Worm (Caenorhabditis elegans) whole organism, L4 larva: ENCODE data around the gene T13C5.9.

Source experiments
- F26F4.8 ChIP-seq: fragments of 200-800 bp; sonication (Bioruptor generic); conservative IDR thresholded peaks from 2 replicates; pipeline ENCODE4 v1.3.6; 2022; ENCODE audit warnings: missing genetic modification characterization, missing compliant biosample characterization
- aha-1 ChIP-seq: fragments of 150-350 bp; peaks from one replicate; lab custom pipeline; 2014; ENCODE audit warnings: missing biosample characterization, missing genetic modification characterization
- aly-2 ChIP-seq: sonication (generic microtip); optimal IDR thresholded peaks from 2 replicates; lab custom pipeline; 2018; ENCODE audit warnings: missing biosample characterization, missing genetic modification characterization
- arid-1 ChIP-seq: fragments of 200-800 bp; sonication (Bioruptor generic); conservative IDR thresholded peaks from 2 replicates; pipeline ENCODE4 v1.3.6; 2022; ENCODE audit warnings: missing genetic modification reagents, missing genetic modification characterization, missing compliant biosample characterization
- ceh-62 ChIP-seq: sonication (generic microtip); optimal IDR thresholded peaks from 2 replicates; lab custom pipeline; 2017; ENCODE audit warnings: missing biosample characterization, missing genetic modification characterization
- ctbp-1 ChIP-seq: fragments of 200-800 bp; sonication (Bioruptor generic); IDR thresholded peaks from 2 replicates; pipeline ENCODE4 v1.3.6; 2022; ENCODE audit warnings: missing genetic modification reagents, missing genetic modification characterization, missing compliant biosample characterization
- daf-16 ChIP-seq, 3 experiments: sonication (generic microtip); optimal IDR thresholded peaks; 2 replicates each; lab custom pipeline; 2016 to 2017; ENCODE audit warnings: missing genetic modification characterization in 3 of 3, missing genetic modification reagents in 3 of 3, mild to moderate bottlenecking in 2 of 3, missing compliant biosample characterization in 2 of 3, missing biosample characterization in 1 of 3, moderate library complexity in 1 of 3
- daf-19 ChIP-seq: fragments of 200-800 bp; sonication (Bioruptor generic); conservative IDR thresholded peaks from 2 replicates; pipeline ENCODE4 v1.3.6; 2022; ENCODE audit warnings: missing genetic modification characterization, missing compliant biosample characterization
- dmd-6 ChIP-seq: fragments of 200-800 bp; sonication (Bioruptor generic); IDR thresholded peaks from 2 replicates; pipeline ENCODE4 v1.3.6; 2022; ENCODE audit warnings: missing genetic modification reagents, missing genetic modification characterization, missing compliant biosample characterization
- dmd-8 ChIP-seq: fragments of 200-800 bp; sonication (Bioruptor generic); IDR thresholded peaks from 2 replicates; pipeline ENCODE4 v1.3.6; 2022; ENCODE audit warnings: missing genetic modification characterization, missing compliant biosample characterization
- duxl-1 ChIP-seq: sonication (generic microtip); optimal IDR thresholded peaks from 2 replicates; lab custom pipeline; 2016; ENCODE audit warnings: mild to moderate bottlenecking, missing genetic modification characterization, moderate library complexity, missing compliant biosample characterization; ENCODE audit not compliant: poor library complexity
- egl-43 ChIP-seq: fragments of 200-800 bp; sonication (Bioruptor generic); IDR thresholded peaks from 2 replicates; pipeline ENCODE4 v1.3.6; 2022; ENCODE audit warnings: missing genetic modification reagents, missing genetic modification characterization, missing compliant biosample characterization
- fkh-10 ChIP-seq: fragments of 150-350 bp; optimal IDR thresholded peaks from 2 replicates; lab custom pipeline; 2014; ENCODE audit warnings: missing biosample characterization, missing genetic modification reagents, missing genetic modification characterization
- gei-8 ChIP-seq: fragments of 200-800 bp; sonication (Bioruptor generic); optimal IDR thresholded peaks from 2 replicates; lab custom pipeline; 2018; ENCODE audit warnings: mild to moderate bottlenecking, missing genetic modification characterization, missing compliant biosample characterization
- hlh-11 ChIP-seq: fragments of 200-800 bp; sonication (Bioruptor generic); optimal IDR thresholded peaks from 2 replicates; lab custom pipeline; 2018; ENCODE audit warnings: mild to moderate bottlenecking, missing genetic modification characterization, missing compliant biosample characterization
- lin-13 ChIP-seq: fragments of 150-350 bp; optimal IDR thresholded peaks from 2 replicates; lab custom pipeline; 2014; ENCODE audit warnings: missing biosample characterization, missing genetic modification reagents, missing genetic modification characterization
- madf-5 ChIP-seq, 2 experiments: fragments of 200-800 bp; sonication (Bioruptor generic); IDR thresholded peaks; 2 replicates each; pipeline ENCODE4 v1.3.6; 2022; ENCODE audit warnings: missing compliant biosample characterization in 2 of 2, missing genetic modification characterization in 2 of 2
- nhr-102 ChIP-seq: sonication (generic microtip); optimal IDR thresholded peaks from 2 replicates; lab custom pipeline; 2016; ENCODE audit warnings: mild to moderate bottlenecking, missing genetic modification characterization, moderate library complexity, missing compliant biosample characterization
- nhr-6 ChIP-seq: fragments of 150-350 bp; optimal IDR thresholded peaks from 2 replicates; lab custom pipeline; 2014; ENCODE audit warnings: missing biosample characterization, missing genetic modification characterization
- php-3 ChIP-seq: fragments of 200-800 bp; sonication (Bioruptor generic); IDR thresholded peaks from 2 replicates; pipeline ENCODE4 v1.3.6; 2022; ENCODE audit warnings: missing genetic modification reagents, missing genetic modification characterization, missing compliant biosample characterization
- pqm-1 ChIP-seq: sonication (generic microtip); optimal IDR thresholded peaks from 2 replicates; lab custom pipeline; 2017; ENCODE audit warnings: missing biosample characterization, missing genetic modification characterization
- rbr-2 ChIP-seq: sonication (generic microtip); optimal IDR thresholded peaks from 2 replicates; lab custom pipeline; 2016; ENCODE audit warnings: missing genotype, missing genetic modification characterization, missing compliant biosample characterization
- sdz-12 ChIP-seq: fragments of 200-800 bp; sonication (Bioruptor generic); optimal IDR thresholded peaks from 2 replicates; lab custom pipeline; 2018; ENCODE audit warnings: mild to moderate bottlenecking, missing genetic modification characterization, missing compliant biosample characterization
- snpc-4 ChIP-seq: fragments of 150-350 bp; optimal IDR thresholded peaks from 2 replicates; lab custom pipeline; 2014; ENCODE audit warnings: missing biosample characterization, missing genetic modification characterization
- spr-3 ChIP-seq: fragments of 200-800 bp; sonication (Bioruptor generic); optimal IDR thresholded peaks from 2 replicates; lab custom pipeline; 2018; ENCODE audit warnings: mild to moderate bottlenecking, missing genetic modification characterization, missing compliant biosample characterization
- unc-62 ChIP-seq, 3 experiments: fragments of 150-350 bp in 1 of 3; sonication (generic microtip); optimal IDR thresholded peaks in 2 of 3; peaks in 1 of 3; 1 replicate in 1 of 3; 2 replicates in 2 of 3; lab custom pipeline; 2014 to 2017; ENCODE audit warnings: missing biosample characterization in 3 of 3, missing genetic modification characterization in 3 of 3, missing genetic modification reagents in 3 of 3, missing genotype in 1 of 3
- zip-11 ChIP-seq: fragments of 200-800 bp; sonication (Bioruptor generic); IDR thresholded peaks from 2 replicates; pipeline ENCODE4 v1.3.6; 2022; ENCODE audit warnings: missing genetic modification characterization, missing compliant biosample characterization
- ztf-11 ChIP-seq: fragments of 150-350 bp; optimal IDR thresholded peaks from 2 replicates; lab custom pipeline; 2014; ENCODE audit warnings: missing biosample characterization, missing genetic modification characterization

Gene T13C5.9

ce11 chrX:6189955-6190354 lies at the start of gene T13C5.9:
Gene T13C5.9, plus strand, starts transcription at chrX:6190255.
- TF ChIP-seq dmd-6 (GFP tag; lab: Robert Waterston, UW) (no peak), egl-43 (no peak), duxl-1 (no peak), pqm-1 (tag; lab: Kevin White, UChicago) (no peak), ctbp-1 (GFP tag; lab: Robert Waterston, UW) (no peak), php-3 (GFP tag; lab: Robert Waterston, UW) (no peak)

- TF ChIP-seq unc-62 (GFP tag; optimal IDR thresholded peaks at IDR 0.05 in 1 of 2; lab: Kevin White, UChicago), result peak in 1 of 2 experiments; percentile 61
- no peak for TF ChIP-seq unc-62 (tag; optimal IDR thresholded peaks at IDR 0.05; lab: Kevin White, UChicago)
- TF ChIP-seq dmd-8 (GFP tag; lab: Robert Waterston, UW), result no peak
These were observed 44.1 kb upstream of the T13C5.9 start for ce11 chrX:6145921-6146320.

- TF ChIP-seq nhr-102 (tag; lab: Kevin White, UChicago), result no peak
- TF ChIP-seq arid-1 (GFP tag; lab: Robert Waterston, UW), result no peak
- TF ChIP-seq ztf-11 (tag; lab: Kevin White, UChicago), result no peak
- TF ChIP-seq fkh-10 (GFP tag; lab: Kevin White, UChicago), result no peak
- no peak for TF ChIP-seq daf-16 (GFP tag; optimal IDR thresholded peaks at IDR 0.05; lab: Kevin White, UChicago)
- TF ChIP-seq daf-16 (tag; optimal IDR thresholded peaks at IDR 0.05; lab: Kevin White, UChicago), result no peak
- TF ChIP-seq aly-2, result no peak
- TF ChIP-seq spr-3 (GFP tag; lab: Kevin White, UChicago), result no peak
- TF ChIP-seq unc-62 (GFP tag; optimal IDR thresholded peaks at IDR 0.05 in 1 of 2; lab: Kevin White, UChicago), result no peak
- TF ChIP-seq unc-62 (tag; optimal IDR thresholded peaks at IDR 0.05; lab: Kevin White, UChicago), result no peak
- TF ChIP-seq lin-13, result no peak
These were observed 39.6 kb upstream of the T13C5.9 start, which contains the start of gene tag-275 for ce11 chrX:6150449-6150848. Gene tag-275, minus strand, starts transcription at chrX:6150549.

- peak in 1 of 2 experiments; percentile 60 for TF ChIP-seq unc-62 (GFP tag; optimal IDR thresholded peaks at IDR 0.05 in 1 of 2; lab: Kevin White, UChicago)
- TF ChIP-seq unc-62 (tag; optimal IDR thresholded peaks at IDR 0.05; lab: Kevin White, UChicago), result no peak
- no peak for TF ChIP-seq rbr-2 (tag; lab: Kevin White, UChicago)
- no peak for TF ChIP-seq ceh-62 (tag; lab: Kevin White, UChicago)
- peak; percentile 37 for TF ChIP-seq hlh-11 (tag; lab: Kevin White, UChicago)
- TF ChIP-seq daf-16 (GFP tag; optimal IDR thresholded peaks at IDR 0.05; lab: Kevin White, UChicago), result peak in 1 of 2 experiments; percentile 41
- TF ChIP-seq daf-16 (tag; optimal IDR thresholded peaks at IDR 0.05; lab: Kevin White, UChicago), result no peak
These were observed 39.0 kb upstream of the T13C5.9 start for ce11 chrX:6150949-6151519.

ce11 chrX:6155436-6155835 lies 34.6 kb upstream of the T13C5.9 start:
- TF ChIP-seq F26F4.8, result no peak
- no peak for TF ChIP-seq nhr-6 (tag; lab: Kevin White, UChicago)
- no peak for TF ChIP-seq sdz-12 (GFP tag; lab: Kevin White, UChicago)
- TF ChIP-seq ctbp-1 (GFP tag; lab: Robert Waterston, UW), result no peak
- TF ChIP-seq snpc-4 (tag; lab: Kevin White, UChicago), result no peak
- no peak for TF ChIP-seq madf-5 (GFP tag; IDR thresholded peaks at IDR 0.05; lab: Robert Waterston, UW)
- no peak for TF ChIP-seq daf-19 (GFP tag; lab: Robert Waterston, UW)
- TF ChIP-seq zip-11, result no peak
- no peak for TF ChIP-seq gei-8 (GFP tag; lab: Kevin White, UChicago)

- peak; percentile 39 for TF ChIP-seq aha-1 (tag; lab: Kevin White, UChicago)
- TF ChIP-seq aly-2, result no peak
- TF ChIP-seq, all 104 proteins: peak for 1
These were observed 32.6 kb upstream of the T13C5.9 start for ce11 chrX:6157411-6157916.
